Worm (Caenorhabditis elegans) whole organism, L1 larva: ENCODE data around the gene F37H8.5.

Experiments used
- aha-1 ChIP-seq: fragments of 150-350 bp; optimal IDR thresholded peaks from 2 replicates; lab custom pipeline; 2014; ENCODE audit warnings: missing biosample characterization, missing genetic modification characterization
- aly-2 ChIP-seq: fragments of 150-350 bp; optimal IDR thresholded peaks from 2 replicates; lab custom pipeline; 2014; ENCODE audit warnings: missing biosample characterization, missing genetic modification characterization
- ama-1 ChIP-seq: fragments of 150-350 bp; optimal IDR thresholded peaks from 2 replicates; lab custom pipeline; 2014
- ceh-8 ChIP-seq: fragments of 200-800 bp; sonication (Bioruptor generic); optimal IDR thresholded peaks from 2 replicates; lab custom pipeline; 2018; ENCODE audit warnings: mild to moderate bottlenecking, missing genetic modification characterization, moderate library complexity, missing compliant biosample characterization
- ceh-82 ChIP-seq, 3 experiments: fragments of 150-350 bp in 1 of 3; sonication (generic microtip) in 2 of 3; optimal IDR thresholded peaks; 2 replicates each; lab custom pipeline; 2014 to 2017; ENCODE audit warnings: missing biosample characterization in 3 of 3, missing genetic modification characterization in 3 of 3
- ceh-90 ChIP-seq: sonication (generic microtip); optimal IDR thresholded peaks from 2 replicates; lab custom pipeline; 2016; ENCODE audit warnings: missing genetic modification characterization, missing compliant biosample characterization
- ces-1 ChIP-seq: fragments of 150-350 bp; optimal IDR thresholded peaks from 2 replicates; lab custom pipeline; 2014; ENCODE audit warnings: missing biosample characterization, missing genetic modification reagents, missing genetic modification characterization
- efl-1 ChIP-seq, 4 experiments: fragments of 150-350 bp; optimal IDR thresholded peaks in 3 of 4; peaks in 1 of 4; 1 replicate in 1 of 4; 2 replicates in 3 of 4; lab custom pipeline; 2014; ENCODE audit warnings: missing biosample characterization in 2 of 4, missing genetic modification characterization in 2 of 4, missing genetic modification reagents in 2 of 4
- efl-3 ChIP-seq: fragments of 200-800 bp; sonication (Bioruptor generic); optimal IDR thresholded peaks from 2 replicates; lab custom pipeline; 2018; ENCODE audit warnings: mild to moderate bottlenecking, missing genetic modification characterization, missing compliant biosample characterization
- egl-13 ChIP-seq: sonication (generic microtip); optimal IDR thresholded peaks from 2 replicates; lab custom pipeline; 2016; ENCODE audit warnings: missing genotype, missing genetic modification reagents, missing genetic modification characterization, missing compliant biosample characterization
- egl-27 ChIP-seq, 2 experiments: fragments of 150-350 bp in 1 of 2; sonication (generic microtip); optimal IDR thresholded peaks; 3 replicates each; lab custom pipeline; 2017 to 2018; ENCODE audit warnings: missing biosample characterization in 2 of 2, missing genetic modification characterization in 2 of 2, missing genetic modification reagents in 2 of 2
- elt-2 ChIP-seq: sonication (generic microtip); optimal IDR thresholded peaks from 2 replicates; lab custom pipeline; 2016; ENCODE audit warnings: missing genetic modification characterization, mild to moderate bottlenecking, inconsistent platforms, missing compliant biosample characterization, missing genetic modification reagents
- ets-5 ChIP-seq: fragments of 200-800 bp; sonication (Bioruptor generic); IDR thresholded peaks from 2 replicates; pipeline ENCODE4 v1.3.6; 2022; ENCODE audit warnings: missing genetic modification characterization, missing compliant biosample characterization
- fkh-4 ChIP-seq: sonication (generic microtip); optimal IDR thresholded peaks from 2 replicates; lab custom pipeline; 2016; ENCODE audit warnings: missing compliant biosample characterization, missing genetic modification characterization, borderline replicate concordance
- fos-1 ChIP-seq: fragments of 150-350 bp; optimal IDR thresholded peaks from 2 replicates; lab custom pipeline; 2014; ENCODE audit warnings: missing biosample characterization, missing genetic modification characterization
- grh-1 ChIP-seq: fragments of 200-800 bp; sonication (Bioruptor generic); IDR thresholded peaks from 2 replicates; pipeline ENCODE4 v1.3.6; 2022; ENCODE audit warnings: missing genetic modification reagents, missing genetic modification characterization, missing compliant biosample characterization
- hlh-17 ChIP-seq: fragments of 200-800 bp; sonication (Bioruptor generic); optimal IDR thresholded peaks from 2 replicates; lab custom pipeline; 2018; ENCODE audit warnings: missing genetic modification characterization, mild to moderate bottlenecking, missing compliant biosample characterization, moderate library complexity, borderline replicate concordance
- hpl-2 ChIP-seq: fragments of 150-350 bp; optimal IDR thresholded peaks from 2 replicates; lab custom pipeline; 2014; ENCODE audit warnings: missing biosample characterization, missing genetic modification reagents, missing genetic modification characterization
- jun-1 ChIP-seq: fragments of 150-350 bp; optimal IDR thresholded peaks from 2 replicates; lab custom pipeline; 2014; ENCODE audit warnings: missing biosample characterization, missing genetic modification reagents, missing genetic modification characterization
- lin-14 ChIP-seq: fragments of 200-800 bp; sonication (Bioruptor generic); optimal IDR thresholded peaks from 2 replicates; lab custom pipeline; 2018; ENCODE audit warnings: mild to moderate bottlenecking, missing genetic modification characterization, moderate library complexity, missing compliant biosample characterization
- lin-15B ChIP-seq: fragments of 150-350 bp; sonication (generic microtip); optimal IDR thresholded peaks from 3 replicates; lab custom pipeline; 2014; ENCODE audit warnings: missing biosample characterization, missing genetic modification characterization
- lin-35 ChIP-seq, 2 experiments: fragments of 150-350 bp; optimal IDR thresholded peaks; 2 replicates each; lab custom pipeline; 2014; ENCODE audit warnings: missing biosample characterization in 2 of 2, missing genetic modification characterization in 2 of 2, missing genetic modification reagents in 2 of 2
- mdl-1 ChIP-seq, 2 experiments: fragments of 150-350 bp; optimal IDR thresholded peaks; 2 replicates each; lab custom pipeline; 2014 to 2017; ENCODE audit warnings: missing biosample characterization in 2 of 2, missing genetic modification characterization in 2 of 2, inconsistent platforms in 1 of 2
- mef-2 ChIP-seq: fragments of 150-350 bp; optimal IDR thresholded peaks from 2 replicates; lab custom pipeline; 2014; ENCODE audit warnings: missing biosample characterization, missing genetic modification characterization
- nhr-12 ChIP-seq: sonication (generic microtip); optimal IDR thresholded peaks from 2 replicates; lab custom pipeline; 2017; ENCODE audit warnings: missing biosample characterization, missing genetic modification characterization
- nhr-71 ChIP-seq: sonication (generic microtip); optimal IDR thresholded peaks from 2 replicates; lab custom pipeline; 2016; ENCODE audit warnings: mild to moderate bottlenecking, missing genetic modification characterization, moderate library complexity, missing compliant biosample characterization
- nhr-85 ChIP-seq: sonication (generic microtip); peaks from one replicate; lab custom pipeline; 2016; ENCODE audit warnings: missing genetic modification characterization, inconsistent platforms, missing compliant biosample characterization
- nhr-90 ChIP-seq: sonication (generic microtip); optimal IDR thresholded peaks from 2 replicates; lab custom pipeline; 2016; ENCODE audit warnings: mild to moderate bottlenecking, missing genetic modification characterization, missing compliant biosample characterization; ENCODE audit not compliant: poor library complexity
- pqm-1 ChIP-seq: sonication (generic microtip); optimal IDR thresholded peaks from 3 replicates; lab custom pipeline; 2017; ENCODE audit warnings: missing biosample characterization, missing genetic modification characterization
- rnt-1 ChIP-seq: sonication (generic microtip); optimal IDR thresholded peaks from 2 replicates; lab custom pipeline; 2016; ENCODE audit warnings: mild to moderate bottlenecking, missing genetic modification characterization, moderate library complexity, missing compliant biosample characterization
- skn-1 ChIP-seq: fragments of 150-350 bp; optimal IDR thresholded peaks from 2 replicates; lab custom pipeline; 2014; ENCODE audit warnings: missing biosample characterization, missing genetic modification characterization
- snpc-4 ChIP-seq: fragments of 150-350 bp; optimal IDR thresholded peaks from 2 replicates; lab custom pipeline; 2014; ENCODE audit warnings: missing biosample characterization, missing genetic modification characterization
- sox-4 ChIP-seq: sonication (generic microtip); optimal IDR thresholded peaks from 2 replicates; lab custom pipeline; 2016; ENCODE audit warnings: missing genetic modification characterization, missing compliant biosample characterization
- swsn-7 ChIP-seq: sonication (generic microtip); optimal IDR thresholded peaks from 2 replicates; lab custom pipeline; 2016; ENCODE audit warnings: missing genetic modification characterization, missing compliant biosample characterization
- unc-130 ChIP-seq: fragments of 150-350 bp; optimal IDR thresholded peaks from 2 replicates; lab custom pipeline; 2017; ENCODE audit warnings: missing biosample characterization, missing genetic modification characterization, inconsistent platforms
- unc-30 ChIP-seq: sonication (generic microtip); optimal IDR thresholded peaks from 2 replicates; lab custom pipeline; 2017; ENCODE audit warnings: missing biosample characterization, missing genetic modification characterization
- unc-98 ChIP-seq: fragments of 200-800 bp; sonication (Bioruptor generic); IDR thresholded peaks from 2 replicates; pipeline ENCODE4 v1.3.6; 2022; ENCODE audit warnings: missing genetic modification characterization, missing compliant biosample characterization
- xbp-1 ChIP-seq: sonication (generic microtip); optimal IDR thresholded peaks from 2 replicates; lab custom pipeline; 2016; ENCODE audit warnings: missing genetic modification characterization, missing compliant biosample characterization
- ztf-4 ChIP-seq: fragments of 150-350 bp; optimal IDR thresholded peaks from 2 replicates; lab custom pipeline; 2014; ENCODE audit warnings: missing biosample characterization, missing genetic modification characterization

F37H8.5 gene

ce11 chrII:11188026-11188425 is at the start of gene F37H8.5:
F37H8.5 (plus strand) TSS chrII:11188206.
- TF ChIP-seq ceh-82 (tag; optimal IDR thresholded peaks at IDR 0.05; lab: Kevin White, UChicago) (no peak), ceh-90 (no peak), ceh-8 (no peak), nhr-71 (tag; lab: Kevin White, UChicago) (peak; percentile 46), ces-1 (GFP tag; lab: Kevin White, UChicago) (no peak), fkh-4 (tag; lab: Kevin White, UChicago) (no peak), sox-4 (tag; lab: Kevin White, UChicago) (no peak), hlh-17 (GFP tag; lab: Kevin White, UChicago) (no peak), rnt-1 (tag; lab: Kevin White, UChicago) (peak; percentile 59), lin-14 (GFP tag; lab: Kevin White, UChicago) (peak; percentile 7), skn-1 (tag; lab: Kevin White, UChicago) (no peak), mef-2 (tag; lab: Kevin White, UChicago) (no peak), nhr-90 (tag; lab: Kevin White, UChicago) (no peak), mdl-1 (tag; optimal IDR thresholded peaks at IDR 0.05; lab: Kevin White, UChicago) (no peak), efl-1 (optimal IDR thresholded peaks at IDR 0.05; lab: Kevin White, UChicago) (no peak), efl-1 (GFP tag; optimal IDR thresholded peaks at IDR 0.05 in 1 of 2; lab: Kevin White, UChicago) (peak in 1 of 2 experiments; percentile 19), unc-30 (no peak), unc-98 (no peak), lin-15B (no peak), unc-130 (tag; lab: Kevin White, UChicago) (peak; percentile 2), egl-13 (tag; lab: Kevin White, UChicago) (no peak), hpl-2 (GFP tag; lab: Kevin White, UChicago) (no peak), efl-3 (GFP tag; lab: Kevin White, UChicago) (no peak)

ce11 chrII:11140140-11140539 is 47.9 kb upstream of the F37H8.5 start, which contains the start of gene F40F8.4:
F40F8.4 (minus strand) TSS chrII:11140240.
- TF ChIP-seq aha-1 (tag; lab: Kevin White, UChicago): no peak
- TF ChIP-seq egl-13 (tag; lab: Kevin White, UChicago): no peak
- no peak for TF ChIP-seq unc-98
- no peak for TF ChIP-seq nhr-12 (tag; lab: Kevin White, UChicago)
- no peak for TF ChIP-seq rnt-1 (tag; lab: Kevin White, UChicago)
- no peak for TF ChIP-seq pqm-1 (tag; lab: Kevin White, UChicago)
- no peak for TF ChIP-seq fos-1 (tag; lab: Kevin White, UChicago)
- no peak for TF ChIP-seq snpc-4 (tag; lab: Kevin White, UChicago)
- no peak for TF ChIP-seq ztf-4 (tag; lab: Kevin White, UChicago)
- TF ChIP-seq nhr-85 (tag; lab: Kevin White, UChicago): no peak
- no peak for TF ChIP-seq xbp-1 (tag; lab: Kevin White, UChicago)
- TF ChIP-seq swsn-7 (tag; lab: Kevin White, UChicago): no peak
- TF ChIP-seq lin-15B: no peak
- TF ChIP-seq egl-27 (tag; optimal IDR thresholded peaks at IDR 0.05; lab: Kevin White, UChicago): no peak

- TF ChIP-seq ceh-8: no peak
- peak; percentile 64 for TF ChIP-seq lin-14 (GFP tag; lab: Kevin White, UChicago)
- no peak for TF ChIP-seq ets-5 (GFP tag; lab: Robert Waterston, UW)
Measured at ce11 chrII:11142571-11142970, 45.4 kb upstream of the F37H8.5 start, which contains the start of gene arrd-6. arrd-6 (plus strand) TSS chrII:11142739.

- peak; percentile 56 for TF ChIP-seq jun-1
- peak; percentile 60 for TF ChIP-seq elt-2 (tag; lab: Kevin White, UChicago)
- TF ChIP-seq ets-5 (GFP tag; lab: Robert Waterston, UW): no peak
- TF ChIP-seq nhr-90 (tag; lab: Kevin White, UChicago): peak; percentile 33
- TF ChIP-seq hpl-2 (GFP tag; lab: Kevin White, UChicago): peak; percentile 14
- TF ChIP-seq skn-1 (tag; lab: Kevin White, UChicago): no peak
- TF ChIP-seq lin-35 (GFP tag; optimal IDR thresholded peaks at IDR 0.05; lab: Kevin White, UChicago): peak in 1 of 2 experiments; percentile 62
- TF ChIP-seq nhr-71 (tag; lab: Kevin White, UChicago): peak; percentile 28
- peak; percentile 67 for TF ChIP-seq ama-1 (lab: Kevin White, UChicago)
- TF ChIP-seq aly-2 (tag; lab: Kevin White, UChicago): peak; percentile 23
- peak; percentile 55 for TF ChIP-seq nhr-85 (tag; lab: Kevin White, UChicago)
- no peak for TF ChIP-seq lin-15B
- TF ChIP-seq grh-1: 0 out of 2 replicates have a peak, but pooled peaks have one; percentile 10
Measured at ce11 chrII:11149866-11150685, 37.9 kb upstream of the F37H8.5 start.
